Worm (Caenorhabditis elegans) whole organism, L4 larva: ENCODE measurements around the gene Y105C5B.9.

Experiments used
- ctbp-1 ChIP-seq: fragments of 200-800 bp; sonication (Bioruptor generic); IDR thresholded peaks from 2 replicates; pipeline ENCODE4 v1.3.6; 2022; ENCODE audit warnings: missing genetic modification reagents, missing genetic modification characterization, missing compliant biosample characterization
- egl-27 ChIP-seq: sonication (generic microtip); optimal IDR thresholded peaks from 3 replicates; lab custom pipeline; 2017; ENCODE audit warnings: missing biosample characterization, missing genetic modification reagents, missing genetic modification characterization
- hmg-1.1 ChIP-seq: fragments of 200-800 bp; sonication (Bioruptor generic); IDR thresholded peaks from 2 replicates; pipeline ENCODE4 v1.3.6; 2022; ENCODE audit warnings: missing genetic modification reagents, missing genetic modification characterization, missing compliant biosample characterization
- lin-15B ChIP-seq: fragments of 150-350 bp; sonication (generic microtip); optimal IDR thresholded peaks from 3 replicates; lab custom pipeline; 2014; ENCODE audit warnings: missing biosample characterization, missing genetic modification characterization
- mdl-1 ChIP-seq, 2 experiments: fragments of 150-350 bp in 1 of 2; sonication (generic microtip) in 1 of 2; optimal IDR thresholded peaks; 2 replicates each; lab custom pipeline; 2014 to 2017; ENCODE audit warnings: missing biosample characterization in 2 of 2, missing genetic modification characterization in 2 of 2
- mdt-29 ChIP-seq: fragments of 200-800 bp; sonication (Bioruptor generic); IDR thresholded peaks from 2 replicates; pipeline ENCODE4 v1.3.6; 2022; ENCODE audit warnings: missing genetic modification reagents, missing genetic modification characterization, missing compliant biosample characterization
- nhr-11 ChIP-seq: fragments of 150-350 bp; optimal IDR thresholded peaks from 2 replicates; lab custom pipeline; 2014; ENCODE audit warnings: missing biosample characterization, missing genetic modification characterization
- nhr-237 ChIP-seq: sonication (generic microtip); optimal IDR thresholded peaks from 2 replicates; lab custom pipeline; 2017; ENCODE audit warnings: missing biosample characterization, missing genetic modification characterization
- unc-62 ChIP-seq, 3 experiments: fragments of 150-350 bp in 1 of 3; sonication (generic microtip); optimal IDR thresholded peaks in 2 of 3; peaks in 1 of 3; 1 replicate in 1 of 3; 2 replicates in 2 of 3; lab custom pipeline; 2014 to 2017; ENCODE audit warnings: missing biosample characterization in 3 of 3, missing genetic modification characterization in 3 of 3, missing genetic modification reagents in 3 of 3, missing genotype in 1 of 3
- zag-1 ChIP-seq: fragments of 150-350 bp; optimal IDR thresholded peaks from 2 replicates; lab custom pipeline; 2014; ENCODE audit warnings: missing biosample characterization, missing genetic modification characterization
- zip-2 ChIP-seq: fragments of 150-350 bp; optimal IDR thresholded peaks from 2 replicates; lab custom pipeline; 2014; ENCODE audit warnings: missing biosample characterization, missing genetic modification characterization

- no peak for TF ChIP-seq nhr-11 (tag; lab: Kevin White, UChicago)
- TF ChIP-seq unc-62 (GFP tag; optimal IDR thresholded peaks at IDR 0.05 in 1 of 2; lab: Kevin White, UChicago), result no peak
- TF ChIP-seq unc-62 (tag; optimal IDR thresholded peaks at IDR 0.05; lab: Kevin White, UChicago), result no peak
- TF ChIP-seq lin-15B, result no peak
- no peak for TF ChIP-seq egl-27 (tag; lab: Kevin White, UChicago)
- TF ChIP-seq zip-2 (tag; lab: Kevin White, UChicago), result no peak
- TF ChIP-seq hmg-1.1 (GFP tag; lab: Robert Waterston, UW), result no peak
- TF ChIP-seq mdt-29, result no peak
- TF ChIP-seq zag-1 (tag; lab: Kevin White, UChicago), result no peak
- TF ChIP-seq mdl-1 (tag; optimal IDR thresholded peaks at IDR 0.05; lab: Kevin White, UChicago), result no peak
- TF ChIP-seq nhr-237 (tag; lab: Kevin White, UChicago), result no peak
- TF ChIP-seq ctbp-1, result no peak
Measured at ce11 chrIV:15923000-15923399, 7.4 kb upstream of the Y105C5B.9 start.
